Worm (Caenorhabditis elegans) whole organism, L4/young adult: ENCODE results near the gene nck-1.
A peak's percentile ranks its signal among the peaks of the same experiment; 100 is the strongest.

Experiments used
- W03F9.2 ChIP-seq: fragments of 150-350 bp; optimal IDR thresholded peaks from 2 replicates; lab custom pipeline; 2014; ENCODE audit warnings: missing biosample characterization, missing genetic modification characterization
- dao-5 ChIP-seq: sonication (generic microtip); optimal IDR thresholded peaks from 2 replicates; lab custom pipeline; 2016; ENCODE audit warnings: missing genotype, missing genetic modification characterization, moderate library complexity, missing compliant biosample characterization
- him-1 ChIP-seq: sonication (generic microtip); optimal IDR thresholded peaks from 2 replicates; lab custom pipeline; 2016; ENCODE audit warnings: missing genotype, missing genetic modification reagents, missing genetic modification characterization, missing compliant biosample characterization

DNA sequence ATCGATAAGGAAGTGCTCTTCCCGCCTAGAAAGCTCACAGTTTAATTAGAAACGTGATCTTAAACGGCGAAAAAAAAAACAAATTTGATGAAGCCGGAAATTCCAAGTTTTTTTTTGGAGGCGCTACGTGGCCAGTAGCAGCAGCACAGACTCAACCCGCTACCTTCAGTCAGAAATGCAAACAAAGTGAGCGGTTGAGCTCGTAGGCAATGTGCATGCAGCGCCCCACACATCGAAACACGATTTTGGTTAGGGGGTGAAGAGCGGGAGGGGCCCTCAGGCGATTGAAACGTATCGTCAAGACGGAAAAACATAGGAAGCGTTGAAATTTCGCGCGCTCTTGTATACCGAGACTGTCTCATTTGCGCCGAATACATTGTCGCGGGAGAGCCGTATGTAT lies 2.0 kb downstream of the nck-1 start:
- peak; percentile 35 for TF ChIP-seq him-1 (tag; lab: Kevin White, UChicago)
- no peak for TF ChIP-seq dao-5 (tag; lab: Kevin White, UChicago)
- no peak for TF ChIP-seq W03F9.2 (tag; lab: Kevin White, UChicago)
